Worm (Caenorhabditis elegans) whole organism, late embryonic: ENCODE measurements around the gene erh-1.

Experiments
- T23F11.4 ChIP-seq: fragments of 200-800 bp; sonication (Bioruptor generic); optimal IDR thresholded peaks from 2 replicates; lab custom pipeline; 2018; ENCODE audit warnings: mild to moderate bottlenecking, missing genetic modification characterization, missing compliant biosample characterization
- Y22D7AL.16 ChIP-seq: sonication (generic microtip); optimal IDR thresholded peaks from 2 replicates; lab custom pipeline; 2016; ENCODE audit warnings: missing genetic modification characterization, missing compliant biosample characterization
- ceh-2 ChIP-seq: sonication (generic microtip); optimal IDR thresholded peaks from 2 replicates; lab custom pipeline; 2016; ENCODE audit warnings: missing genotype, missing genetic modification characterization, missing compliant biosample characterization
- ceh-31 ChIP-seq: sonication (generic microtip); optimal IDR thresholded peaks from 2 replicates; lab custom pipeline; 2016; ENCODE audit warnings: missing genetic modification characterization, missing compliant biosample characterization
- ceh-34 ChIP-seq: sonication (generic microtip); optimal IDR thresholded peaks from 2 replicates; lab custom pipeline; 2016; ENCODE audit warnings: mild to moderate bottlenecking, missing genetic modification characterization, missing compliant biosample characterization
- ceh-45 ChIP-seq: fragments of 200-800 bp; sonication (Bioruptor generic); IDR thresholded peaks from 2 replicates; pipeline ENCODE4 v1.3.6; 2022; ENCODE audit warnings: missing genetic modification reagents, missing genetic modification characterization, missing compliant biosample characterization
- ceh-6 ChIP-seq: fragments of 200-800 bp; sonication (Bioruptor generic); optimal IDR thresholded peaks from 2 replicates; lab custom pipeline; 2018; ENCODE audit warnings: mild to moderate bottlenecking, missing genetic modification characterization, missing compliant biosample characterization
- ceh-9 ChIP-seq: sonication (generic microtip); optimal IDR thresholded peaks from 2 replicates; lab custom pipeline; 2016; ENCODE audit warnings: mild to moderate bottlenecking, missing genetic modification characterization, inconsistent platforms, missing compliant biosample characterization
- che-1 ChIP-seq: sonication (generic microtip); optimal IDR thresholded peaks from 2 replicates; lab custom pipeline; 2016; ENCODE audit warnings: mild to moderate bottlenecking, missing genetic modification characterization, missing compliant biosample characterization
- dmd-4 ChIP-seq: sonication (generic microtip); optimal IDR thresholded peaks from 2 replicates; lab custom pipeline; 2016; ENCODE audit warnings: borderline replicate concordance, missing genetic modification characterization, missing compliant biosample characterization
- dve-1 ChIP-seq: sonication (generic microtip); optimal IDR thresholded peaks from 2 replicates; lab custom pipeline; 2017; ENCODE audit warnings: antibody characterized with exemption, mild to moderate bottlenecking, missing genetic modification characterization, missing compliant biosample characterization
- elt-2 ChIP-seq: sonication (generic microtip); optimal IDR thresholded peaks from 2 replicates; lab custom pipeline; 2016; ENCODE audit warnings: missing genetic modification reagents, missing genetic modification characterization, missing compliant biosample characterization
- ets-4 ChIP-seq: sonication (generic microtip); optimal IDR thresholded peaks from 2 replicates; lab custom pipeline; 2016; ENCODE audit warnings: missing genetic modification characterization, missing compliant biosample characterization
- eyg-1 ChIP-seq: sonication (generic microtip); optimal IDR thresholded peaks from 2 replicates; lab custom pipeline; 2016; ENCODE audit warnings: missing genotype, missing genetic modification characterization, missing compliant biosample characterization
- gmeb-2 ChIP-seq: sonication (generic microtip); optimal IDR thresholded peaks from 2 replicates; lab custom pipeline; 2016; ENCODE audit warnings: missing genetic modification characterization, inconsistent platforms, missing compliant biosample characterization
- hlh-15 ChIP-seq: sonication (generic microtip); optimal IDR thresholded peaks from 2 replicates; lab custom pipeline; 2016; ENCODE audit warnings: missing genetic modification characterization, missing compliant biosample characterization
- hlh-6 ChIP-seq: sonication (generic microtip); optimal IDR thresholded peaks from 2 replicates; lab custom pipeline; 2016; ENCODE audit warnings: missing genotype, missing genetic modification characterization, missing compliant biosample characterization
- madf-2 ChIP-seq: sonication (generic microtip); optimal IDR thresholded peaks from 2 replicates; lab custom pipeline; 2017; ENCODE audit warnings: missing genetic modification characterization, missing compliant biosample characterization
- nfya-1 ChIP-seq: sonication (generic microtip); optimal IDR thresholded peaks from 2 replicates; lab custom pipeline; 2017; ENCODE audit warnings: missing genetic modification characterization, mild to moderate bottlenecking, missing compliant biosample characterization, antibody characterized with exemption, moderate library complexity
- nhr-11 ChIP-seq: fragments of 150-350 bp; optimal IDR thresholded peaks from 2 replicates; lab custom pipeline; 2014; ENCODE audit warnings: missing biosample characterization, missing genetic modification characterization
- nhr-232 ChIP-seq: sonication (generic microtip); optimal IDR thresholded peaks from 2 replicates; lab custom pipeline; 2016; ENCODE audit warnings: missing genetic modification characterization, missing compliant biosample characterization
- npax-4 ChIP-seq: sonication (generic microtip); optimal IDR thresholded peaks from 2 replicates; lab custom pipeline; 2016; ENCODE audit warnings: missing genetic modification characterization, missing compliant biosample characterization
- pag-3 ChIP-seq: sonication (generic microtip); optimal IDR thresholded peaks from 2 replicates; lab custom pipeline; 2016; ENCODE audit warnings: missing compliant biosample characterization, missing genetic modification characterization, borderline replicate concordance
- pros-1 ChIP-seq: fragments of 150-350 bp; optimal IDR thresholded peaks from 2 replicates; lab custom pipeline; 2014; ENCODE audit warnings: missing biosample characterization, missing genetic modification reagents, missing genetic modification characterization
- ref-2 ChIP-seq: sonication (generic microtip); optimal IDR thresholded peaks from 2 replicates; lab custom pipeline; 2016; ENCODE audit warnings: missing genetic modification characterization, missing compliant biosample characterization
- sox-2 ChIP-seq: fragments of 200-800 bp; sonication (Bioruptor generic); IDR thresholded peaks from 2 replicates; pipeline ENCODE4 v1.3.6; 2022; ENCODE audit warnings: missing genetic modification reagents, missing genetic modification characterization, missing compliant biosample characterization
- ttx-3 ChIP-seq: sonication (generic microtip); optimal IDR thresholded peaks from 2 replicates; lab custom pipeline; 2016; ENCODE audit warnings: missing genetic modification reagents, missing genetic modification characterization, missing compliant biosample characterization
- unc-3 ChIP-seq, 2 experiments: fragments of 200-800 bp in 1 of 2; sonication (Bioruptor generic) in 1 of 2; sonication (generic microtip) in 1 of 2; conservative IDR thresholded peaks in 1 of 2; optimal IDR thresholded peaks in 1 of 2; 2 replicates each; pipeline versions ENCODE4 v1.3.6 to Lab custom; 2016 to 2022; ENCODE audit warnings: missing compliant biosample characterization in 2 of 2, missing genetic modification characterization in 2 of 2, missing genetic modification reagents in 1 of 2
- unc-55 ChIP-seq: sonication (generic microtip); optimal IDR thresholded peaks from 2 replicates; lab custom pipeline; 2017; ENCODE audit warnings: missing biosample characterization, missing genetic modification reagents, missing genetic modification characterization
- unc-86 ChIP-seq: sonication (generic microtip); optimal IDR thresholded peaks from 2 replicates; lab custom pipeline; 2016; ENCODE audit warnings: missing genetic modification characterization, missing compliant biosample characterization
- zip-5 ChIP-seq: sonication (generic microtip); optimal IDR thresholded peaks from 2 replicates; lab custom pipeline; 2016; ENCODE audit warnings: missing genetic modification characterization, missing compliant biosample characterization
- ztf-16 ChIP-seq: sonication (generic microtip); optimal IDR thresholded peaks from 2 replicates; lab custom pipeline; 2017; ENCODE audit warnings: missing genetic modification characterization, missing compliant biosample characterization

Gene erh-1

ce11 chrV:10594810-10595209 lies 15.9 kb upstream of the erh-1 start, which contains the start of gene T21C9.11:
Gene T21C9.11, minus strand, starts transcription at chrV:10594910.
- no peak for TF ChIP-seq ztf-16 (tag; lab: Kevin White, UChicago)
- TF ChIP-seq ceh-2 (tag; lab: Kevin White, UChicago), result no peak
- TF ChIP-seq ttx-3 (tag; lab: Kevin White, UChicago), result no peak
- TF ChIP-seq hlh-6 (tag; lab: Kevin White, UChicago), result no peak
- no peak for TF ChIP-seq unc-3 (GFP tag; conservative IDR thresholded peaks at IDR 0.05; lab: Robert Waterston, UW)
- TF ChIP-seq unc-3 (tag; optimal IDR thresholded peaks at IDR 0.05; lab: Kevin White, UChicago), result no peak
- TF ChIP-seq zip-5 (tag; lab: Kevin White, UChicago), result no peak
- TF ChIP-seq pros-1 (tag; lab: Kevin White, UChicago), result no peak
- no peak for TF ChIP-seq hlh-15 (tag; lab: Kevin White, UChicago)
- TF ChIP-seq nfya-1 (tag; lab: Kevin White, UChicago), result no peak
- no peak for TF ChIP-seq dmd-4 (tag; lab: Kevin White, UChicago)
- no peak for TF ChIP-seq che-1
- TF ChIP-seq ref-2, result no peak

- no peak for TF ChIP-seq madf-2
- TF ChIP-seq eyg-1, result no peak
- no peak for TF ChIP-seq ceh-9 (tag; lab: Kevin White, UChicago)
These were observed 13.5 kb upstream of the erh-1 start, which contains the start of gene T21C9.9 for ce11 chrV:10592479-10592878. Gene T21C9.9, minus strand, starts transcription at chrV:10592579.

ce11 chrV:10589774-10590528 lies 11.0 kb upstream of the erh-1 start, which contains the start of gene ttr-23:
Gene ttr-23, minus strand, starts transcription at chrV:10589860.
- TF ChIP-seq eyg-1 (no peak), dmd-4 (tag; lab: Kevin White, UChicago) (no peak), Y22D7AL.16 (no peak), gmeb-2 (tag; lab: Kevin White, UChicago) (no peak), dve-1 (no peak)
- TF ChIP-seq, all 69 proteins: peak for 0

- no peak for TF ChIP-seq unc-86 (tag; lab: Kevin White, UChicago)
- TF ChIP-seq ceh-31, result no peak
- no peak for TF ChIP-seq ets-4
- TF ChIP-seq sox-2 (GFP tag; lab: Robert Waterston, UW), result no peak
- TF ChIP-seq ceh-34 (tag; lab: Kevin White, UChicago), result no peak
- TF ChIP-seq ceh-45 (GFP tag; lab: Robert Waterston, UW), result no peak
- no peak for TF ChIP-seq nhr-11
- TF ChIP-seq unc-55 (GFP tag; lab: Kevin White, UChicago), result no peak
- TF ChIP-seq, all 69 proteins: peak for 0
These were observed 9.8 kb upstream of the erh-1 start, which contains the start of gene srg-32 for ce11 chrV:10588694-10589093. Gene srg-32, minus strand, starts transcription at chrV:10588794.

DNA sequence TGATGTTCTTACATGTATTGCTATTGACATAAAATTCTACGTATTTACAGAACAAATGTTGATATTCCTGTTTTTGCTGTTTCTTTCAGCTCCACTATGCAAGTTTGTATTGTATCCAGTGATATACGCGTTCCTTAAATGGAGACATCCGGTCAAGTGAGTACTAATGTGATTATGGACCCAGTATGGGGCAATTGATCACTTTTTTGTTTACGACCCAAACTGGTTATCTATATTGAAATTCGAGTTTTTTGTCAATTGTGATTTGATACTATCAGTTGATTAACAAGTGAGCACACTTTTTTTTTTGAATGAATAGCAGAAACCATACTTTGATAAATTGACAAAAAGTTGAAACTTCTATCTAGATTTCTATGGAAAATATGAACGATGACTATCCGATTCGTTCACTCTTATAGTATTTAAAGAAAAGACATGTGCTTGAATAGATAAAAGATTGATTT lies 2.9 kb upstream of the erh-1 start, which contains the start of gene T21C9.6:
Gene T21C9.6, plus strand, starts transcription at position 51 of the 464 bp plus-strand sequence.
- TF ChIP-seq pag-3 (tag; lab: Kevin White, UChicago) (no peak), T23F11.4 (GFP tag; lab: Kevin White, UChicago) (no peak), nhr-232 (no peak), ceh-6 (GFP tag; lab: Kevin White, UChicago) (no peak), ceh-34 (tag; lab: Kevin White, UChicago) (no peak), ceh-45 (GFP tag; lab: Robert Waterston, UW) (no peak)

DNA sequence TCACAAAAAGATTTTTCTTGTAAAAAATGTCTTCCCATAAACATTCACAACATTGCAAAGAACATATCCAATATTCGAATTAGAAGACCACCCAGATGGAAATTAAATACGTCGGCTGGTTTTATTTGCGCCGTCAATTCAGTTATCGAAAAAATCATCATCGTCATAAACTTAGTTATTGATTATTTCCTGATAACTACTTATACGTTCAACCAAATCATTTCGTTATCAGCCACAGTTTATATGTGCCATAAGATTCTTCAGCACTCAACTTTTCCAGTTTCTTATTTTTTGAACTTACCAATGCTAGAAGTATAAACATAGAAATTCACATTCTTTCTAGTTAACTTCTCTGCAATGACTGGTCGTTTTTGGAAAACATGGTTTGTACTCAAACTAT lies 1.7 kb upstream of the erh-1 start:
- TF ChIP-seq npax-4 (tag; lab: Kevin White, UChicago) (no peak), elt-2 (tag; lab: Kevin White, UChicago) (peak; percentile 4)
